Fruit fly (Drosophila melanogaster) Kc167 (cell line): ENCODE data around the gene RNF220.

Experiments used
- Myc ChIP-seq: fragments of >200 bp; optimal IDR thresholded peaks from 2 replicates; lab custom pipeline; 2017; ENCODE audit warnings: missing external identifiers
- Sin3A ChIP-seq: fragments of >200 bp; optimal IDR thresholded peaks from 2 replicates; lab custom pipeline; 2018; ENCODE audit warnings: missing external identifiers
- h ChIP-seq: fragments of >200 bp; optimal IDR thresholded peaks from 3 replicates; lab custom pipeline; 2018; ENCODE audit warnings: missing external identifiers
- insv ChIP-seq: fragments of >200 bp; optimal IDR thresholded peaks from 3 replicates; lab custom pipeline; 2018; ENCODE audit warnings: missing external identifiers
- psq ChIP-seq: fragments of >200 bp; optimal IDR thresholded peaks from 2 replicates; lab custom pipeline; 2017; ENCODE audit warnings: missing external identifiers
- ttk ChIP-seq: sonication (Bioruptor generic); optimal IDR thresholded peaks from 2 replicates; lab custom pipeline; 2017; ENCODE audit warnings: missing external identifiers

Gene RNF220

DNA sequence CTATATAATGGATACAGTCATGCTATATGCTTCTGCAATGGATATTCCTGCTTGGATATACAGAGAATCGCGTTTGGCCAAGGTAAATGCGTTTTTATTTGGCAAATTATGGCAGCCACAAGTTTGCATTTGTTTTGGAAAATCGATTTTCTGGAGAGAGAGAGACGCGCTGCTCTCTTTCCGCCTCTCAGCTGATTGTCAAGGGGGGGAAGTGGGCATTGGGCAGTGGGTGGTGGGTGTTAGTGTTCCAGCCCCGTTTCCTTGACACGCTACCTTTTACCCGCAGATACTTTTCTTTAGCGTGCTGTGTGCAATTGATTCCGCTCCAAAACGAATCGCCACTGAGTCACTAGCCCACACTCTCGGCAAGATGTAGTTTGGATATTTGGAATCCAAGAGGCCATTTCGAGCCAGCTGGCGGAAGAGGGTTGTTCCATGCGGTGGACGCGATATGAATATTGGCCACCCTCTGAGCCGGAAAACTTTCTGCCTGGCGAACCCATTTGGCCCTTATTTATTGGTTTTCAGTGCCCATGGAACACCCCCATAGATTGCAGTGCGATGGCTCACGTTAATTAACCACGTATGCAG, 29.1 kb upstream of the RNF220 start:
- TF ChIP-seq Myc (lab: Kevin White, UChicago) (no peak), h (lab: Kevin White, UChicago) (no peak), Sin3A (lab: Kevin White, UChicago) (no peak), psq (lab: Kevin White, UChicago) (no peak), insv (lab: Kevin White, UChicago) (no peak), ttk (no peak)

DNA sequence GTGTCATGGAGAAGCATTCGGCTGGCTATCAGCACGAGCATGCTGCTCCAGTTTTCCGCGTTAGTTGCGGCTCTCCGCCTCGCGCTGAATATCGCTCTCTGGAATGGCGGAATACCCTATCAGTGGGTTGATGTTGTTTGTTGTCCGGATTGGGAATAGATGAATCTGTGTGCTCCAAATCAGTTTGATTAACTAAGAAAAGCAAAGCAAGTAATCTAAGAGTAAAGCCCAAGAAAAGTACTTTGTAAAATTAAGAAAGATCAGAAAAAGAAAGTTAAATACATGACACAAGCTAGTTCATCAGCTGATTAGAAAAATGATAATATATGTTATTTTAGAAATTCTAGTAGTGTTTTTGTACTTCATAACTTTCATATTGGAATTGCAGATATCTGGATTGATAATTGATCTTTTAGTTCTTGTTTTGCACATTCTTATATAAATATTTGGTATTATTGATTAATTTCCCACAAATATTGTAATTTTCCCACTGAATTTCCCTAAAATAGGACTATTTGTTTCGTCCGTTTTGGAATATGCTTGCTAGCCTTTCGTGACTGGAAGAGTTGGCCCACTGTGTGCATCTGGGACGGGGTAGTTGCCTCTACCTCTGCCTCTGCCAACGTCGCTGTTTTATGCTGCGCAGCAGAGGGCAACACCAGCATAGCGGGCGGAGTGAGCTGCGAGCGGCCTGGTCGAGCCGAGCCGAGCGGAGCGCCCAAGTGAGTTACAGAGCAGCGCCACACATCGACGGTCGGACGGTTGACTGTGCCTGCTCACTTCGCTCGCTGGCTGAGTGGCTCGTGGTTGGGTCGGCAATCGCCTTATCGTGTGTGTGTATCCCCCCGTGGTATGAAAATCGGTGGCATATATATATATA, 27.9 kb upstream of the RNF220 start:
- TF ChIP-seq psq (lab: Kevin White, UChicago) (no peak), Myc (lab: Kevin White, UChicago) (no peak), h (lab: Kevin White, UChicago) (no peak), Sin3A (lab: Kevin White, UChicago) (no peak), insv (lab: Kevin White, UChicago) (no peak), ttk (no peak)

- TF ChIP-seq ttk (no peak), Myc (lab: Kevin White, UChicago) (no peak), h (lab: Kevin White, UChicago) (no peak), insv (lab: Kevin White, UChicago) (no peak), Sin3A (lab: Kevin White, UChicago) (no peak), psq (lab: Kevin White, UChicago) (no peak)
These were observed 27.3 kb upstream of the RNF220 start for dm6 chr3R:22753600-22753894.

- no peak for TF ChIP-seq ttk
- TF ChIP-seq Sin3A (lab: Kevin White, UChicago) = no peak
- TF ChIP-seq psq (lab: Kevin White, UChicago) = no peak
- TF ChIP-seq h (lab: Kevin White, UChicago) = no peak
These were observed 26.7 kb upstream of the RNF220 start for dm6 chr3R:22752929-22753328.

DNA sequence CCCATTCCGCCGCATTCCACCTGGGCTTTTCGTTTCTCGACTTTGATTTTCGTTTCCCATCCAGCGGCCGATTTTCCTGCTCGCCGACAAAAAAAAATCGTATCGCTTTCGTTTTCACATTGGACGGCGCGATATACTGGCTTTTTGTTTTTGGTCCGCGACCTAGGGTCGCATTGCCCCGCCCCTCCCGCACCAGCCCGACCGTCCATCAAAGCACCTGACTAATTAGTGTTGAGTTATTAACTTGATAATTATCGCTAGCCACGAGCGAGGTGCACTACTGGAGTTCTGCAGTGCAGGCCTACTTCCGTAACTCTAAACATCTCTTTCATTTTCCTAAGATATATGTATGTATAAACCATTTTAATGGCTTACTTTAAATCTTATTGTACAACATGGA, 25.5 kb upstream of the RNF220 start:
- no peak for TF ChIP-seq Myc (lab: Kevin White, UChicago)
- no peak for TF ChIP-seq Sin3A (lab: Kevin White, UChicago)
- no peak for TF ChIP-seq psq (lab: Kevin White, UChicago)
- TF ChIP-seq ttk = no peak
- no peak for TF ChIP-seq h (lab: Kevin White, UChicago)
- no peak for TF ChIP-seq insv (lab: Kevin White, UChicago)

DNA sequence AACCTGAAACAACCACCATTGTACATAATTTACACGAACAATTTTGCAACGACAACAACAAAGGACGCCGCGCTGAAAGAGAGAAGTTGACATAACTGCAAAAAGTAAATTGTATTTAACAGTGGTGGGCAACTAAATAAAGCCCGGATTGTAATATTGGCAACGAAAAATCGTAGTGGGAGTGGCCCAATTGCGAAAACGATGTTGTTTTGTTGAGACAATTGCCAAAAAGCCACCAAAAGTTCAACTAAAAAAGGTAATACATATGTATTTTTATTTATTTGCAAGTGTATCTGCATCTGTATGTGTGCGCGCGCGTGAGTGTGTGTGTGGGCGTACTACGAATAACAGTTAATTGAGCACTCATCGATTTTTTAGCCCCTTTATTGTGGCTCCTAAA, 24.9 kb upstream of the RNF220 start:
- TF ChIP-seq ttk (no peak), h (lab: Kevin White, UChicago) (no peak), Sin3A (lab: Kevin White, UChicago) (no peak), Myc (lab: Kevin White, UChicago) (no peak), insv (lab: Kevin White, UChicago) (no peak), psq (lab: Kevin White, UChicago) (no peak)

DNA sequence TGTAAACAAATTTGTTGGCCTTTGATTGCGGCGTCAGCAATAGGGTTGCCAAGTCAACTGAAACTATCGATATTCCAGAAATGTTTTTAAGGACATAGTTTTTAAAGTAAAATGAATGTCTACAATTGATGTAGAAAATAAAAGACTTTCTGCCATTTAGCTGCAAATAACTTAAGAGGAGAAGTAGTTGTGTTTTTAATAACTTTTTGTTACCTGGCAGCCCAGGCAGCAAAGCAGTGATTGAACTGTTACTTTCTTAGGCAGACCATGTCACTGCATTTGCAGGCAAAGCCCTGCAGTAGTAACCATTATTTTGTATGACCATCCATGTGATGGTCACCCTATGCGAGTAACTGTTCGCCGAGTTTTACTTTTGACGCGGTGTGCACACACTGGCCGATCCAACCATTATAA, 24.3 kb upstream of the RNF220 start, which contains the start of the genes rumi, CG7029 and Usp12-46:
TSS of gene rumi (minus strand) at position 64 of the 414 bp plus-strand sequence.
TSS of gene CG7029 (plus strand) at position 368 of the 414 bp plus-strand sequence.
TSS of gene Usp12-46 (plus strand) at position 368 of the 414 bp plus-strand sequence.
- TF ChIP-seq insv (lab: Kevin White, UChicago) (no peak), Myc (lab: Kevin White, UChicago) (no peak), psq (lab: Kevin White, UChicago) (no peak), h (lab: Kevin White, UChicago) (no peak), Sin3A (lab: Kevin White, UChicago) (no peak), ttk (no peak)

DNA sequence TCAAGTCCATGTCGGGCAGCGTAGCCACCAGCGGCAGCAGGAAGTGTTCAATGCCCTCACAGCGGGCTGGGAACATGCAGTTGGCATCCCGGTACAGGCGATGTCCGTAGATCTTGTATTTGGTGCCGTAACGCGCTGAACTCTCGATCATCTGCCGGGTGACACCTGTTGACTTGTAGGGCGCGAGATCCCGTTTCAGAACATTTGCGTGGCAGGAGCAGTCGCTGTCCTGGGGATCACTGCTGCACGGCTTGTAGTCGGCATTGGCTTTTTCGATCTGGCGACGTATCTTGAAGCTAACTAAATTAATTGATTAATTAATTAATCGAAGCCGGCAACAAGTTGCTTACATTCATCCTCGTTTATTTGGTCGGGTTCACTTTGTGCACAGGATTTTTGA, 23.8 kb upstream of the RNF220 start:
- TF ChIP-seq insv (lab: Kevin White, UChicago) (no peak), Sin3A (lab: Kevin White, UChicago) (no peak), Myc (lab: Kevin White, UChicago) (no peak), psq (lab: Kevin White, UChicago) (no peak), ttk (no peak), h (lab: Kevin White, UChicago) (no peak)

DNA sequence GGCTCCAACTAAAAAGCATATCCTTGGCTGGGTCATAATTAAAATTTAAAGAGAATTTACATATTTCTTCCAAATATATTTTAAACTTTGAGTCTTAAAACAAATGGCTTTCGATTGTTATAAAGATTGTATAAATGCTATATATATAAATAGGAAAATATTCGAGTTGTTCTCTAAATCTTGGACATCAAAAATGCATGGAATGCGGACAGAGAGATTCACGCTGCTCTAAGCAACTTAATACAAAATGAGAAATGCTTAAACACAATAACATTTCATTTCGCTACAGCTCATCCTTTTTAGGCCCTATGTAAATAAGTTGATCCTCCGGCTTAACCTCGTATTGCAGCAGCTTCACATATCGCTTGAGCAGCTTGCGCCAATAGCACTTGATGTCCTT, 22.7 kb upstream of the RNF220 start, which contains the start of gene CG31139:
TSS of gene CG31139 (minus strand) at position 101 of the 400 bp plus-strand sequence.
- TF ChIP-seq Myc (lab: Kevin White, UChicago) = no peak
- no peak for TF ChIP-seq insv (lab: Kevin White, UChicago)

DNA sequence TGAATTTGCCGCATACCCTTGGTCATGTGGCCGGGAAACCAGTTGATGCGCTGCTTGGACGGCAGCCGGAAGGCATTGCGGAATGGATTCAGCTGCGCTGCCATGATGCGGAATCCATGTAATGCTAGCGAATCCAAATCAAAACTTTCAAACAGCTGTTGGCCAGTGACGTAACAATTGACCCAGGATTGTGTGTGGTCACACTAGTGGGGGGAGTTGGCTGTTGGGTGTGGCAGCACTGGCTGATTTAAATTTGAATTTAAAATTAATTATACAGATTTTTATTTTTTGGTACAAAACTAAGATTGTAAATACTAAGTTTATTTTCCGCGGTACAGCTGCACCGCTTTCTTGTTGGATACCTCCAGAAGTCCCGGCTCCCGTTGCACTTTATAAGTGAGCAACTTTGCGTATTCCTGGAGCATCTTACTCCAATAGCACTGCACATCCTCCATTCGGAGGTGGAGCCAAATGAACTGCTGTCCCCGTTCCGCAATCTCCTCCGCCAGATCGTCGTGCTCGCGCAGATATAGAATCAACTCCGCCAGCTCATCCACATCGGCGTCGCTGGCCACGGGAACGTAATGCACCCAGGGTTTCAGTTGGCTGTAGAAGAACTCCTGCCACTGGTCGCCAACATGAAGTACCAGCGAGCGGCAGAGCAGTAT, 21.3 kb upstream of the RNF220 start, which contains the start of gene CG17141:
TSS of gene CG17141 (minus strand) at position 177 of the 668 bp plus-strand sequence.
- TF ChIP-seq psq (lab: Kevin White, UChicago) = no peak

dm6 chr3R:22745432-22745831, 19.2 kb upstream of the RNF220 start, which contains the start of the genes vret and HP1c:
Gene vret, minus strand, starts transcription at chr3R:22745581.
Gene HP1c, plus strand, starts transcription at chr3R:22745620.
- no peak for TF ChIP-seq Myc (lab: Kevin White, UChicago)
- no peak for TF ChIP-seq h (lab: Kevin White, UChicago)
- TF ChIP-seq insv (lab: Kevin White, UChicago) = no peak
- TF ChIP-seq psq (lab: Kevin White, UChicago) = no peak
- no peak for TF ChIP-seq Sin3A (lab: Kevin White, UChicago)
- TF ChIP-seq ttk = no peak
